Worm (Caenorhabditis elegans) whole organism, early embryonic: ENCODE results near the gene M01H9.2.

Source experiments
- ama-1 ChIP-seq: fragments of 150-350 bp; optimal IDR thresholded peaks from 2 replicates; lab custom pipeline; 2014
- ceh-36 ChIP-seq: sonication (generic microtip); optimal IDR thresholded peaks from 2 replicates; lab custom pipeline; 2016; ENCODE audit warnings: missing genetic modification characterization, inconsistent platforms, missing compliant biosample characterization

DNA sequence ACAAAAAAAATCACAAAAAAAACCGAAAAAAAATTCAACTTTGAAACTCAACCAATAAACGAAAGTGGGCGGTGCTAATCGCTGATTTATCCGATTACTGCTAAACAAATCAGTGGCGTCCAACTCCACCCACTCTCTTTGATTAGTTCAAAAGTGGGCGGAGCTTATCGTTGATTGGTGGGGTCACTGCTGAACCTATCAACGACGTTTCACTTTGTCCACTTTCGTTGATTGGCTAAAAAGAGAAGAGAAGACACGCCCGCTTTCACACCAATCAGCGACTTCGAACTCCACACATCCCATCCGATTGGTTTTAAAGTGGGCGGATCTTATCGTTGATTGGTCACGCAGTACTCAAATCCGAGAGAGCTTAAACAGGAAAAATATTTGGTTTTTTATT, 39.1 kb downstream of the M01H9.2 start:
- TF ChIP-seq ama-1 (lab: Kevin White, UChicago), result no peak
- TF ChIP-seq ceh-36 (tag; lab: Kevin White, UChicago), result no peak
